Fruit fly (Drosophila melanogaster): Measurements from ENCODE around the gene Rph.
A peak's percentile ranks its signal among the peaks of the same experiment; 100 is the strongest.

Gene Rph

DNA sequence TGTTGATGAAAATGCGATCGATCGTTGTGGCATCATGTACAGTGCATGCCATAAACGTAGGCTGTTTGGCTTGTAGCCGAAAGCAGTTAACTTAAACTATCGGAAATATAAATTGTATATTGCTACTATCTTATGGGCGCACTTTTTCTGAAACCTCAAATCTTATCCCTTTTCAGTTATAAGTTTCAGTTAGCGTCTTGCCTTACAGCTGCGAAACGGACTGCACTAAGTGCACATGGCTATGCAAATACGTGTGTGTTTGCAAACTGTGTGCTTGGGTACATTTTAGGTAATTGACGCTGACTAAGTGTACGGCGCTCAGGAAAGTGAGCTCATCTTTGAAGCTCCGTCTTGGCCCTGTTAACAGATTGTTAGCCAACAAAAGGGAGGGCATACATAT is 18.2 kb upstream of the Rph start (continued):
- TF ChIP-seq CG18476 (GFP tag; optimal IDR thresholded peaks at IDR 0.05): no peak
- TF ChIP-seq tgo (GFP tag; IDR thresholded peaks at IDR 0.05): peak; percentile 38; the same call in 2 of the 3 replicates
- TF ChIP-seq sisA (GFP tag; IDR thresholded peaks at IDR 0.05): peak; percentile 56
- TF ChIP-seq ken (GFP tag; IDR thresholded peaks at IDR 0.05): peak; percentile 51; the same call in 1 of the 3 replicates
- peak; percentile 56; the same call in 2 of the 3 replicates for TF ChIP-seq Aef1 (GFP tag; IDR thresholded peaks at IDR 0.05)
- peak; percentile 34; the same call in 1 of the 3 replicates for TF ChIP-seq CG34422 (GFP tag; IDR thresholded peaks at IDR 0.05)
- peak; percentile 1 for TF ChIP-seq CG4328 (GFP tag; optimal IDR thresholded peaks at IDR 0.05)
- TF ChIP-seq B-H2 (GFP tag; optimal IDR thresholded peaks at IDR 0.05): no peak
- TF ChIP-seq CG16863 (GFP tag; optimal IDR thresholded peaks at IDR 0.05): peak; percentile 12
- TF ChIP-seq CG30020 (tag; optimal IDR thresholded peaks at IDR 0.05): no peak
- TF ChIP-seq gsb-n (tag; optimal IDR thresholded peaks at IDR 0.05): no peak
- peak; percentile 49; the same call in 1 of the 3 replicates for TF ChIP-seq Optix (GFP tag; IDR thresholded peaks at IDR 0.05)
- TF ChIP-seq ttk (GFP tag; IDR thresholded peaks at IDR 0.05): peak; percentile 45
- TF ChIP-seq cato (GFP tag; optimal IDR thresholded peaks at IDR 0.05; ENCODE audit: borderline replicate concordance): no peak
- no peak for TF ChIP-seq hth (optimal IDR thresholded peaks at IDR 0.05)
- no peak for TF ChIP-seq Dp (GFP tag; optimal IDR thresholded peaks at IDR 0.05)
- no peak for TF ChIP-seq CG16813 (GFP tag; IDR thresholded peaks at IDR 0.05; ENCODE audit: partially characterized antibody)
- peak; percentile 87 for TF ChIP-seq CG11695 (GFP tag; IDR thresholded peaks at IDR 0.05)
- no peak for TF ChIP-seq CG3838 (GFP tag; optimal IDR thresholded peaks at IDR 0.05)
- no peak for TF ChIP-seq fru (optimal IDR thresholded peaks at IDR 0.05)
- peak; percentile 27 for TF ChIP-seq tio (GFP tag; optimal IDR thresholded peaks at IDR 0.05)
- peak; percentile 82 for TF ChIP-seq ci (GFP tag; IDR thresholded peaks at IDR 0.05)
- TF ChIP-seq stwl (tag; optimal IDR thresholded peaks at IDR 0.05): no peak
- TF ChIP-seq crp (GFP tag; optimal IDR thresholded peaks at IDR 0.05): no peak
- no peak for TF ChIP-seq pho (GFP tag; optimal IDR thresholded peaks at IDR 0.05)
- no peak for TF ChIP-seq h (optimal IDR thresholded peaks at IDR 0.05)
- peak; percentile 64 for TF ChIP-seq Sox102F (GFP tag; optimal IDR thresholded peaks at IDR 0.05)
- TF ChIP-seq eve (GFP tag; optimal IDR thresholded peaks at IDR 0.05): no peak
- TF ChIP-seq CG3847 (GFP tag; IDR thresholded peaks at IDR 0.05): 0 out of 2 replicates have a peak, but pooled peaks have one; percentile 19
- TF ChIP-seq gt (GFP tag; IDR thresholded peaks at IDR 0.05): no peak
- TF ChIP-seq HLH3B (GFP tag; IDR thresholded peaks at IDR 0.05): peak; percentile 54
- no peak for TF ChIP-seq Dbx (GFP tag; IDR thresholded peaks at IDR 0.05)
- TF ChIP-seq Doc2 (GFP tag; IDR thresholded peaks at IDR 0.05): no peak
- TF ChIP-seq zen (tag; optimal IDR thresholded peaks at IDR 0.05): no peak
- 0 out of 2 replicates have a peak, but pooled peaks have one; percentile 43 for TF ChIP-seq CG7372 (GFP tag; IDR thresholded peaks at IDR 0.05)
- no peak for TF ChIP-seq Sry-β (GFP tag; optimal IDR thresholded peaks at IDR 0.05)
- TF ChIP-seq lab (GFP tag; optimal IDR thresholded peaks at IDR 0.05): peak; percentile 61
- TF ChIP-seq Ada2b (GFP tag; IDR thresholded peaks at IDR 0.05): peak; percentile 49; the same call in 1 of the 2 replicates
- peak; percentile 14 for TF ChIP-seq D19A (tag; optimal IDR thresholded peaks at IDR 0.05)
- no peak for TF ChIP-seq CG8290 (GFP tag; optimal IDR thresholded peaks at IDR 0.05)
- peak in 1 of 2 experiments; percentile 60 for TF ChIP-seq CG8290 (tag; optimal IDR thresholded peaks at IDR 0.05)
- TF ChIP-seq D (optimal IDR thresholded peaks at IDR 0.05): no peak
- TF ChIP-seq D (GFP tag; optimal IDR thresholded peaks at IDR 0.05): no peak
- TF ChIP-seq CG10209 (GFP tag; optimal IDR thresholded peaks at IDR 0.05): peak; percentile 32
- TF ChIP-seq bab2 (GFP tag; optimal IDR thresholded peaks at IDR 0.05): no peak
- no peak for TF ChIP-seq Lim3 (GFP tag; IDR thresholded peaks at IDR 0.05)
- TF ChIP-seq CG14050 (GFP tag; IDR thresholded peaks at IDR 0.05): peak; percentile 23; the same call in 2 of the 3 replicates
- TF ChIP-seq pum (GFP tag; optimal IDR thresholded peaks at IDR 0.05): no peak
- TF ChIP-seq Xbp1 (GFP tag; optimal IDR thresholded peaks at IDR 0.05): peak; percentile 40
- TF ChIP-seq org-1 (GFP tag; optimal IDR thresholded peaks at IDR 0.05): peak; percentile 38
- TF ChIP-seq wor (GFP tag; IDR thresholded peaks at IDR 0.05): no peak
- peak; percentile 43 for TF ChIP-seq bcd (GFP tag; optimal IDR thresholded peaks at IDR 0.05)
- TF ChIP-seq Bgb (GFP tag; IDR thresholded peaks at IDR 0.05; ENCODE audit: partially characterized antibody): no peak

Measured in whole organism, embryonic.